Fruit fly (Drosophila melanogaster): ENCODE data around the gene GstZ2.

DNA sequence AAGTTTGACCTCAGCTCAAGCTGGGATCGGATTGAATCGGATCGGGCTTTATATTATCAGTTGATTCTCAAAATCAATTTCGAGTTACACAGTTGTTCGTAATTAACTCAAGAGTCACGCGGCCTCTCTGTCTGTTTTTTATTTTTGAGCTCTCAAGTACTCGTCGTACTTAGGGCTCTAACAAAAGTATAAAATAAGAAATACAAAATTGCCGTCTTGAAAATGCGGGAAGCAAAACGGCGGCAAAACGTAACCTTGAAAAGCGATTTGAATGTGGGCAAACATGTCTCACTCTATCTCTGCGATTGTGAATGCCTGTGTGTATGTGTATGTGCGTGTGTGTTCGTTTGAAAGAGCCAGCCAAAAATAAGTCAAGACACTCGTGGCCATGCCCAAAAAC lies 22.8 kb downstream of the GstZ2 start:
- no peak for TF ChIP-seq CG10669 (GFP tag; optimal IDR thresholded peaks at IDR 0.05)
- TF ChIP-seq Hr4 (GFP tag; optimal IDR thresholded peaks at IDR 0.05) = no peak

Measured in whole organism, prepupa.